Worm (Caenorhabditis elegans) whole organism, L4 larva: Measurements from ENCODE around the gene Y37D8A.19.

Source experiments
- D1046.2 ChIP-seq: fragments of 200-800 bp; sonication (Bioruptor generic); IDR thresholded peaks from 2 replicates; pipeline ENCODE4 v1.3.6; 2022; ENCODE audit warnings: missing genetic modification characterization, missing compliant biosample characterization
- F37D6.2 ChIP-seq: sonication (generic microtip); optimal IDR thresholded peaks from 2 replicates; lab custom pipeline; 2016; ENCODE audit warnings: mild to moderate bottlenecking, missing genetic modification characterization, missing compliant biosample characterization
- F49E8.2 ChIP-seq: sonication (generic microtip); optimal IDR thresholded peaks from 2 replicates; lab custom pipeline; 2016; ENCODE audit warnings: missing compliant biosample characterization, mild to moderate bottlenecking, missing genetic modification characterization, borderline replicate concordance
- R02D3.7 ChIP-seq: fragments of 150-350 bp; sonication (generic microtip); optimal IDR thresholded peaks from 3 replicates; lab custom pipeline; 2014; ENCODE audit warnings: missing biosample characterization, missing genetic modification characterization
- T26A8.4 ChIP-seq: fragments of 200-800 bp; sonication (Bioruptor generic); IDR thresholded peaks from 2 replicates; pipeline ENCODE4 v1.3.6; 2022; ENCODE audit warnings: missing genetic modification characterization, missing compliant biosample characterization
- Y105C5A.15 ChIP-seq: fragments of 200-800 bp; sonication (Bioruptor generic); IDR thresholded peaks from 2 replicates; pipeline ENCODE4 v1.3.6; 2022; ENCODE audit warnings: missing genetic modification characterization, missing compliant biosample characterization
- Y48G9A.11 ChIP-seq: fragments of 200-800 bp; sonication (Bioruptor generic); IDR thresholded peaks from 2 replicates; pipeline ENCODE4 v1.3.6; 2022; ENCODE audit warnings: missing genetic modification reagents, missing genetic modification characterization, missing compliant biosample characterization
- ZK337.2 ChIP-seq: fragments of 200-800 bp; sonication (Bioruptor generic); IDR thresholded peaks from 2 replicates; pipeline ENCODE4 v1.3.6; 2022; ENCODE audit warnings: missing genetic modification reagents, missing genetic modification characterization, missing compliant biosample characterization
- ZK546.5 ChIP-seq, 2 experiments: sonication (generic microtip); optimal IDR thresholded peaks; 2 replicates each; lab custom pipeline; 2017; ENCODE audit warnings: missing biosample characterization in 2 of 2, missing genetic modification characterization in 2 of 2
- aly-2 ChIP-seq: sonication (generic microtip); optimal IDR thresholded peaks from 2 replicates; lab custom pipeline; 2018; ENCODE audit warnings: missing biosample characterization, missing genetic modification characterization
- ama-1 ChIP-seq: fragments of 150-350 bp; optimal IDR thresholded peaks from 2 replicates; lab custom pipeline; 2014; ENCODE audit warnings: inconsistent platforms, mixed read lengths
- ceh-20 ChIP-seq: fragments of 200-800 bp; sonication (Bioruptor generic); IDR thresholded peaks from 2 replicates; pipeline ENCODE4 v1.3.6; 2022; ENCODE audit warnings: missing genetic modification reagents, missing genetic modification characterization, missing compliant biosample characterization
- ces-1 ChIP-seq: fragments of 150-350 bp; sonication (generic microtip); optimal IDR thresholded peaks from 4 replicates; lab custom pipeline; 2014; ENCODE audit warnings: missing biosample characterization, missing genetic modification reagents, missing genetic modification characterization
- cey-2 ChIP-seq: sonication (generic microtip); optimal IDR thresholded peaks from 3 replicates; lab custom pipeline; 2017; ENCODE audit warnings: missing genetic modification characterization, mild to moderate bottlenecking, missing compliant biosample characterization, antibody characterized with exemption, borderline replicate concordance; ENCODE audit not compliant: insufficient read depth
- daf-12 ChIP-seq: fragments of 150-350 bp; optimal IDR thresholded peaks from 2 replicates; lab custom pipeline; 2014; ENCODE audit warnings: missing biosample characterization, missing genetic modification reagents, missing genetic modification characterization
- dmd-9 ChIP-seq: fragments of 200-800 bp; sonication (Bioruptor generic); IDR thresholded peaks from 2 replicates; pipeline ENCODE4 v1.3.6; 2022; ENCODE audit warnings: missing genetic modification reagents, missing genetic modification characterization, missing compliant biosample characterization
- dpl-1 ChIP-seq: fragments of 150-350 bp; optimal IDR thresholded peaks from 2 replicates; lab custom pipeline; 2014; ENCODE audit warnings: missing biosample characterization, missing genetic modification reagents, missing genetic modification characterization
- egl-27 ChIP-seq: sonication (generic microtip); optimal IDR thresholded peaks from 3 replicates; lab custom pipeline; 2017; ENCODE audit warnings: missing biosample characterization, missing genetic modification reagents, missing genetic modification characterization
- egl-43 ChIP-seq: fragments of 200-800 bp; sonication (Bioruptor generic); IDR thresholded peaks from 2 replicates; pipeline ENCODE4 v1.3.6; 2022; ENCODE audit warnings: missing genetic modification reagents, missing genetic modification characterization, missing compliant biosample characterization
- fkh-10 ChIP-seq: fragments of 150-350 bp; optimal IDR thresholded peaks from 2 replicates; lab custom pipeline; 2014; ENCODE audit warnings: missing biosample characterization, missing genetic modification reagents, missing genetic modification characterization
- fos-1 ChIP-seq: fragments of 150-350 bp; optimal IDR thresholded peaks from 2 replicates; lab custom pipeline; 2014; ENCODE audit warnings: missing biosample characterization, missing genetic modification characterization
- gei-8 ChIP-seq: fragments of 200-800 bp; sonication (Bioruptor generic); optimal IDR thresholded peaks from 2 replicates; lab custom pipeline; 2018; ENCODE audit warnings: mild to moderate bottlenecking, missing genetic modification characterization, missing compliant biosample characterization
- hmg-1.1 ChIP-seq: fragments of 200-800 bp; sonication (Bioruptor generic); IDR thresholded peaks from 2 replicates; pipeline ENCODE4 v1.3.6; 2022; ENCODE audit warnings: missing genetic modification reagents, missing genetic modification characterization, missing compliant biosample characterization
- lin-15B ChIP-seq: fragments of 150-350 bp; sonication (generic microtip); optimal IDR thresholded peaks from 3 replicates; lab custom pipeline; 2014; ENCODE audit warnings: missing biosample characterization, missing genetic modification characterization
- lin-38 ChIP-seq: fragments of 200-800 bp; sonication (Bioruptor generic); IDR thresholded peaks from 2 replicates; pipeline ENCODE4 v1.3.6; 2022; ENCODE audit warnings: missing genetic modification reagents, missing genetic modification characterization, missing compliant biosample characterization
- lir-3 ChIP-seq: sonication (generic microtip); optimal IDR thresholded peaks from 2 replicates; lab custom pipeline; 2016; ENCODE audit warnings: mild to moderate bottlenecking, missing genetic modification characterization, missing compliant biosample characterization
- lsy-2 ChIP-seq, 2 experiments: fragments of 150-350 bp in 1 of 2; sonication (generic microtip) in 1 of 2; optimal IDR thresholded peaks; 2 replicates each; lab custom pipeline; 2014 to 2017; ENCODE audit warnings: missing biosample characterization in 2 of 2, missing genetic modification characterization in 2 of 2
- madf-5 ChIP-seq, 2 experiments: fragments of 200-800 bp; sonication (Bioruptor generic); IDR thresholded peaks; 2 replicates each; pipeline ENCODE4 v1.3.6; 2022; ENCODE audit warnings: missing compliant biosample characterization in 2 of 2, missing genetic modification characterization in 2 of 2
- madf-9 ChIP-seq: fragments of 200-800 bp; sonication (Bioruptor generic); conservative IDR thresholded peaks from 2 replicates; pipeline ENCODE4 v1.3.6; 2022; ENCODE audit warnings: missing genetic modification reagents, missing genetic modification characterization, missing compliant biosample characterization
- mdt-29 ChIP-seq: fragments of 200-800 bp; sonication (Bioruptor generic); IDR thresholded peaks from 2 replicates; pipeline ENCODE4 v1.3.6; 2022; ENCODE audit warnings: missing genetic modification reagents, missing genetic modification characterization, missing compliant biosample characterization
- mxl-3 ChIP-seq: fragments of 200-800 bp; sonication (Bioruptor generic); optimal IDR thresholded peaks from 2 replicates; lab custom pipeline; 2018; ENCODE audit warnings: mild to moderate bottlenecking, missing genetic modification characterization, missing compliant biosample characterization
- nhr-25 ChIP-seq: sonication (generic microtip); optimal IDR thresholded peaks from 2 replicates; lab custom pipeline; 2017; ENCODE audit warnings: missing genetic modification characterization, mild to moderate bottlenecking, missing compliant biosample characterization, antibody characterized with exemption, moderate library complexity, borderline replicate concordance; ENCODE audit not compliant: insufficient read depth
- nhr-28 ChIP-seq: fragments of 150-350 bp; optimal IDR thresholded peaks from 2 replicates; lab custom pipeline; 2014; ENCODE audit warnings: missing biosample characterization, missing genetic modification characterization
- nhr-41 ChIP-seq: fragments of 200-800 bp; sonication (Bioruptor generic); IDR thresholded peaks from 2 replicates; pipeline ENCODE4 v1.3.6; 2022; ENCODE audit warnings: missing genetic modification reagents, missing genetic modification characterization, missing compliant biosample characterization
- nhr-42 ChIP-seq: fragments of 200-800 bp; sonication (Bioruptor generic); IDR thresholded peaks from 2 replicates; pipeline ENCODE4 v1.3.6; 2022; ENCODE audit warnings: missing genetic modification characterization, missing compliant biosample characterization
- nhr-76 ChIP-seq: fragments of 150-350 bp; optimal IDR thresholded peaks from 2 replicates; lab custom pipeline; 2014; ENCODE audit warnings: missing biosample characterization, missing genetic modification characterization
- pha-4 ChIP-seq, 2 experiments: fragments of 150-350 bp in 1 of 2; fragments of 200-800 bp in 1 of 2; sonication (Bioruptor generic) in 1 of 2; IDR thresholded peaks in 1 of 2; optimal IDR thresholded peaks in 1 of 2; 2 replicates each; pipeline versions ENCODE4 v1.3.6 to Lab custom; 2014 to 2022; ENCODE audit warnings: missing genetic modification characterization in 2 of 2, missing genetic modification reagents in 2 of 2, missing biosample characterization in 1 of 2, missing compliant biosample characterization in 1 of 2
- rbr-2 ChIP-seq: sonication (generic microtip); optimal IDR thresholded peaks from 2 replicates; lab custom pipeline; 2016; ENCODE audit warnings: missing genotype, missing genetic modification characterization, missing compliant biosample characterization
- sdz-12 ChIP-seq: fragments of 200-800 bp; sonication (Bioruptor generic); optimal IDR thresholded peaks from 2 replicates; lab custom pipeline; 2018; ENCODE audit warnings: mild to moderate bottlenecking, missing genetic modification characterization, missing compliant biosample characterization
- spr-1 ChIP-seq: sonication (generic microtip); optimal IDR thresholded peaks from 2 replicates; lab custom pipeline; 2016; ENCODE audit warnings: mild to moderate bottlenecking, missing genetic modification characterization, missing compliant biosample characterization
- spr-3 ChIP-seq: fragments of 200-800 bp; sonication (Bioruptor generic); optimal IDR thresholded peaks from 2 replicates; lab custom pipeline; 2018; ENCODE audit warnings: mild to moderate bottlenecking, missing genetic modification characterization, missing compliant biosample characterization
- unc-130 ChIP-seq: sonication (generic microtip); optimal IDR thresholded peaks from 2 replicates; lab custom pipeline; 2016; ENCODE audit warnings: missing genetic modification reagents, missing genetic modification characterization, missing compliant biosample characterization
- zfp-2 ChIP-seq: sonication (generic microtip); optimal IDR thresholded peaks from 2 replicates; lab custom pipeline; 2016; ENCODE audit warnings: mild to moderate bottlenecking, missing genetic modification characterization, missing compliant biosample characterization
- zip-11 ChIP-seq: fragments of 200-800 bp; sonication (Bioruptor generic); IDR thresholded peaks from 2 replicates; pipeline ENCODE4 v1.3.6; 2022; ENCODE audit warnings: missing genetic modification characterization, missing compliant biosample characterization
- ztf-11 ChIP-seq: fragments of 150-350 bp; optimal IDR thresholded peaks from 2 replicates; lab custom pipeline; 2014; ENCODE audit warnings: missing biosample characterization, missing genetic modification characterization
- ztf-7 ChIP-seq: fragments of 150-350 bp; optimal IDR thresholded peaks from 2 replicates; lab custom pipeline; 2014; ENCODE audit warnings: missing biosample characterization, missing genetic modification characterization

Gene Y37D8A.19

ce11 chrIII:12972398-12972797, 42.7 kb downstream of the Y37D8A.19 start, which contains the start of gene bckd-1A:
bckd-1A (minus strand) TSS chrIII:12972498.
- TF ChIP-seq unc-130 (GFP tag; lab: Kevin White, UChicago) (no peak), F37D6.2 (tag; lab: Kevin White, UChicago) (no peak)

DNA sequence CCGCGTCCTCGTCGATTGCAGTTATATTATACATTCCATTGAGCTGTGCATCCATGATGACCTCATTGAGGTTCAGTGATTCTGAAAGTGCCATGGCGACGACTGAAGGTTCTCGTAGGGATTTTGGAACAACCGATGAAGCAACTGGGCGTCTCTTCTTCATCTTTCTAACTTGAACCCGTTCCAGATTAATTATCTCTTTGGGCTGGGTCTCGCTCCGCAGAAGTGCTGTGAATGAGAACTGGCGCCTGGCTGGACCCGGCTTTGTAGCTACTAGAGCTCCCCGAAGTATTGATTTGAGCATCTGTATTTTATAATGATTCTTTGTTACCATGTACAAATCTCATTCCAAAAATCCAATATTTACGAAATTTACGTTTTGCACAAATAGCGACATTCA, 47.9 kb downstream of the Y37D8A.19 start, which contains the start of gene ZK1010.2:
Gene ZK1010.2 (minus strand): TSS at position 304 of the 400 bp plus-strand sequence.
- TF ChIP-seq ceh-20 (GFP tag; lab: Robert Waterston, UW) (no peak), spr-3 (no peak), zfp-2 (tag; lab: Kevin White, UChicago) (no peak), fkh-10 (GFP tag; lab: Kevin White, UChicago) (no peak), spr-1 (tag; lab: Kevin White, UChicago) (peak; percentile 25), mdt-29 (GFP tag; lab: Robert Waterston, UW) (0 out of 2 replicates have a peak, but pooled peaks have one; percentile 20), madf-9 (GFP tag; lab: Robert Waterston, UW) (0 out of 2 replicates have a peak, but pooled peaks have one; percentile 24), ztf-11 (tag; lab: Kevin White, UChicago) (no peak), pha-4 (GFP tag; IDR thresholded peaks at IDR 0.05; lab: Robert Waterston, UW) (peak; percentile 64; the same call in 1 of the 2 replicates), pha-4 (tag; optimal IDR thresholded peaks at IDR 0.05; lab: Kevin White, UChicago) (no peak), sdz-12 (GFP tag; lab: Kevin White, UChicago) (no peak), F49E8.2 (peak; percentile 63), egl-27 (tag; lab: Kevin White, UChicago) (no peak), cey-2 (tag; lab: Kevin White, UChicago) (no peak), dmd-9 (no peak), daf-12 (tag; lab: Kevin White, UChicago) (no peak), lin-38 (peak; percentile 70), R02D3.7 (tag; lab: Kevin White, UChicago) (no peak), lir-3 (tag; lab: Kevin White, UChicago) (no peak), lin-15B (tag; lab: Kevin White, UChicago) (no peak), Y48G9A.11 (GFP tag; lab: Robert Waterston, UW) (peak; percentile 66), nhr-76 (no peak), nhr-42 (GFP tag; lab: Robert Waterston, UW) (no peak), lsy-2 (tag; optimal IDR thresholded peaks at IDR 0.05; lab: Kevin White, UChicago) (peak in 1 of 2 experiments; percentile 20), nhr-41 (GFP tag; lab: Robert Waterston, UW) (no peak), gei-8 (GFP tag; lab: Kevin White, UChicago) (no peak), aly-2 (no peak), fos-1 (tag; lab: Kevin White, UChicago) (no peak), D1046.2 (GFP tag; lab: Robert Waterston, UW) (0 out of 2 replicates have a peak, but pooled peaks have one; percentile 57), ces-1 (GFP tag; lab: Kevin White, UChicago) (no peak), F37D6.2 (tag; lab: Kevin White, UChicago) (no peak), hmg-1.1 (GFP tag; lab: Robert Waterston, UW) (no peak), nhr-28 (tag; lab: Kevin White, UChicago) (no peak), T26A8.4 (GFP tag; lab: Robert Waterston, UW) (0 out of 2 replicates have a peak, but pooled peaks have one; percentile 40), Y105C5A.15 (GFP tag; lab: Robert Waterston, UW) (0 out of 2 replicates have a peak, but pooled peaks have one; percentile 43)

- TF ChIP-seq aly-2, result no peak
- TF ChIP-seq rbr-2 (tag; lab: Kevin White, UChicago), result peak; percentile 79
- TF ChIP-seq ZK546.5 (tag; optimal IDR thresholded peaks at IDR 0.05; lab: Kevin White, UChicago), result peak in 1 of 2 experiments; percentile 19
- TF ChIP-seq ztf-7 (tag; lab: Kevin White, UChicago), result peak; percentile 79
- TF ChIP-seq ZK337.2 (GFP tag; lab: Robert Waterston, UW), result no peak
- TF ChIP-seq ama-1, result peak; percentile 57
- peak; percentile 51; the same call in 1 of the 2 replicates for TF ChIP-seq egl-43 (GFP tag; lab: Robert Waterston, UW)
- no peak for TF ChIP-seq zip-11 (GFP tag; lab: Robert Waterston, UW)
- no peak for TF ChIP-seq egl-27 (tag; lab: Kevin White, UChicago)
- TF ChIP-seq madf-5 (GFP tag; IDR thresholded peaks at IDR 0.05; lab: Robert Waterston, UW), result no peak
- TF ChIP-seq nhr-41 (GFP tag; lab: Robert Waterston, UW), result no peak
- TF ChIP-seq dpl-1, result peak; percentile 83
- TF ChIP-seq mxl-3, result no peak
- no peak for TF ChIP-seq gei-8 (GFP tag; lab: Kevin White, UChicago)
- TF ChIP-seq nhr-28 (tag; lab: Kevin White, UChicago), result peak; percentile 57
- TF ChIP-seq nhr-25 (tag; lab: Kevin White, UChicago), result peak; percentile 21
These were observed 49.0 kb downstream of the Y37D8A.19 start, which contains the start of the genes ubq-2 and frg-1 for ce11 chrIII:12978473-12979174. ubq-2 (minus strand) TSS chrIII:12978523. frg-1 (plus strand) TSS chrIII:12979162.
